Fruit fly (Drosophila melanogaster) whole organism, embryonic: Measurements from ENCODE around the gene pyd.

Experiments
- Awh ChIP-seq: fragments of 200-800 bp; sonication (Bioruptor generic); IDR thresholded peaks from 2 replicates; pipeline ENCODE4, ENCODE4 v1.3.6; 2022; ENCODE audit warnings: missing biosample characterization, missing genetic modification characterization
- Bgb ChIP-seq: fragments of 200-800 bp; sonication (Bioruptor generic); IDR thresholded peaks from 2 replicates; pipeline ENCODE4 v1.3.6; 2022; ENCODE audit warnings: missing biosample characterization, missing genetic modification characterization; ENCODE audit not compliant: partially characterized antibody
- CG10147 ChIP-seq: fragments of 200-800 bp; sonication (Bioruptor generic); optimal IDR thresholded peaks from 2 replicates; lab custom pipeline; 2019; ENCODE audit warnings: missing biosample characterization, mild to moderate bottlenecking, missing genetic modification characterization, moderate library complexity
- CG12744 ChIP-seq: fragments of 200-800 bp; sonication (Bioruptor generic); optimal IDR thresholded peaks from 2 replicates; lab custom pipeline; 2016; ENCODE audit warnings: missing biosample characterization, missing genetic modification characterization
- CG13123 ChIP-seq: fragments of 200-800 bp; sonication (Bioruptor generic); optimal IDR thresholded peaks from 2 replicates; lab custom pipeline; 2016; ENCODE audit warnings: missing biosample characterization, missing genetic modification characterization
- CG13287 ChIP-seq: fragments of 200-800 bp; sonication (Bioruptor generic); IDR thresholded peaks from 2 replicates; pipeline ENCODE4 v1.3.6; 2022; ENCODE audit warnings: missing biosample characterization, missing genetic modification characterization; ENCODE audit not compliant: partially characterized antibody
- CG13296 ChIP-seq: fragments of 200-800 bp; sonication (Bioruptor generic); optimal IDR thresholded peaks from 3 replicates; lab custom pipeline; 2018; ENCODE audit warnings: missing biosample characterization, mild to moderate bottlenecking, missing genetic modification characterization
- CG14860 ChIP-seq: fragments of 200-800 bp; sonication (Bioruptor generic); IDR thresholded peaks from 3 replicates; pipeline ENCODE4 v1.3.6; 2022; ENCODE audit warnings: missing biosample characterization, missing genetic modification characterization; ENCODE audit not compliant: partially characterized antibody
- CG18262 ChIP-seq: fragments of 200-800 bp; optimal IDR thresholded peaks from 3 replicates; lab custom pipeline; 2019; ENCODE audit warnings: missing biosample characterization, mild to moderate bottlenecking, missing genetic modification characterization, moderate library complexity
- CG3407 ChIP-seq: fragments of 200-800 bp; sonication (Bioruptor generic); optimal IDR thresholded peaks from 2 replicates; lab custom pipeline; 2018; ENCODE audit warnings: missing biosample characterization, mild to moderate bottlenecking, missing genetic modification characterization
- CG5245 ChIP-seq: fragments of 200-800 bp; sonication (Bioruptor generic); optimal IDR thresholded peaks from 3 replicates; lab custom pipeline; 2016; ENCODE audit warnings: missing biosample characterization, missing genetic modification characterization
- CG6683 ChIP-seq: fragments of 200-800 bp; sonication (Bioruptor generic); optimal IDR thresholded peaks from 2 replicates; lab custom pipeline; 2017; ENCODE audit warnings: missing biosample characterization, mild to moderate bottlenecking, missing genetic modification characterization, missing genetic modification reagents
- CG6791 ChIP-seq: fragments of 200-800 bp; sonication (Bioruptor generic); IDR thresholded peaks from 3 replicates; pipeline ENCODE4 v1.3.6; 2022; ENCODE audit warnings: missing biosample characterization, missing genetic modification characterization; ENCODE audit not compliant: partially characterized antibody
- CG9727 ChIP-seq: fragments of 200-800 bp; sonication (Bioruptor generic); optimal IDR thresholded peaks from 3 replicates; lab custom pipeline; 2017; ENCODE audit warnings: missing biosample characterization, mild to moderate bottlenecking, missing genetic modification characterization
- CTCF ChIP-seq: fragments of 200-800 bp; sonication (Bioruptor generic); optimal IDR thresholded peaks from 2 replicates; lab custom pipeline; 2017; ENCODE audit warnings: missing biosample characterization, mild to moderate bottlenecking, missing genetic modification characterization, moderate library complexity
- Deaf1 ChIP-seq: fragments of 200-800 bp; optimal IDR thresholded peaks from 3 replicates; lab custom pipeline; 2019; ENCODE audit warnings: missing biosample characterization, mild to moderate bottlenecking, missing genetic modification characterization, moderate library complexity
- Dll ChIP-seq: fragments of 200-800 bp; sonication (Bioruptor generic); IDR thresholded peaks from 4 replicates; pipeline ENCODE4 v1.3.6; 2022; ENCODE audit warnings: missing biosample characterization, missing genetic modification characterization; ENCODE audit not compliant: partially characterized antibody
- ERR ChIP-seq: fragments of 200-800 bp; sonication (Bioruptor generic); optimal IDR thresholded peaks from 2 replicates; lab custom pipeline; 2016; ENCODE audit warnings: missing biosample characterization, missing genetic modification characterization
- Eip74EF ChIP-seq, 2 experiments: fragments of 200-800 bp in 1 of 2; fragments of >200 bp in 1 of 2; sonication (Bioruptor generic) in 1 of 2; optimal IDR thresholded peaks; 2 replicates each; lab custom pipeline; 2017 to 2019; ENCODE audit warnings: missing biosample characterization in 2 of 2, missing genetic modification characterization in 2 of 2, mild to moderate bottlenecking in 1 of 2, moderate library complexity in 1 of 2
- Gug ChIP-seq: fragments of 200-800 bp; sonication (Bioruptor generic); IDR thresholded peaks from 4 replicates; pipeline ENCODE4 v1.3.6; 2022; ENCODE audit warnings: missing biosample characterization, missing genetic modification characterization
- HLH4C ChIP-seq: fragments of 200-800 bp; sonication (Bioruptor generic); IDR thresholded peaks from 3 replicates; pipeline ENCODE4 v1.3.6; 2022; ENCODE audit warnings: missing biosample characterization, missing genetic modification characterization; ENCODE audit not compliant: partially characterized antibody
- Lim3 ChIP-seq: fragments of 200-800 bp; sonication (Bioruptor generic); IDR thresholded peaks from 2 replicates; pipeline ENCODE4 v1.3.6; 2022; ENCODE audit warnings: missing biosample characterization, missing genetic modification characterization
- Mrtf ChIP-seq: fragments of 200-800 bp; sonication (Bioruptor generic); IDR thresholded peaks from 3 replicates; pipeline ENCODE4 v1.3.6; 2022; ENCODE audit warnings: missing biosample characterization, missing genetic modification characterization
- Sry-β ChIP-seq: fragments of 200-800 bp; sonication (Bioruptor generic); optimal IDR thresholded peaks from 2 replicates; lab custom pipeline; 2018; ENCODE audit warnings: missing biosample characterization, mild to moderate bottlenecking, missing genetic modification characterization, moderate library complexity
- Stat92E ChIP-seq, 3 experiments: fragments of >200 bp in 2 of 3; fragments of 200-800 bp in 1 of 3; sonication (Bioruptor generic) in 1 of 3; optimal IDR thresholded peaks; 2 replicates each; lab custom pipeline; 2017 to 2019; ENCODE audit warnings: missing biosample characterization in 3 of 3, missing genetic modification characterization in 3 of 3, mild to moderate bottlenecking in 1 of 3, moderate library complexity in 1 of 3
- al ChIP-seq: fragments of 200-800 bp; sonication (Bioruptor generic); IDR thresholded peaks from 2 replicates; pipeline ENCODE4 v1.3.6; 2022; ENCODE audit warnings: missing biosample characterization, missing genetic modification characterization
- amos ChIP-seq: fragments of 200-800 bp; sonication (Bioruptor generic); IDR thresholded peaks from 2 replicates; pipeline ENCODE4 v1.3.6; 2022; ENCODE audit warnings: missing biosample characterization, missing genetic modification characterization; ENCODE audit not compliant: partially characterized antibody
- bsh ChIP-seq, 2 experiments: fragments of 200-800 bp; sonication (Bioruptor generic); optimal IDR thresholded peaks; 2 replicates each; lab custom pipeline; 2017 to 2018; ENCODE audit warnings: mild to moderate bottlenecking in 2 of 2, missing biosample characterization in 2 of 2, missing genetic modification characterization in 2 of 2, moderate library complexity in 1 of 2
- danr ChIP-seq: fragments of 200-800 bp; sonication (Bioruptor generic); IDR thresholded peaks from 2 replicates; pipeline ENCODE4 v1.3.6; 2022; ENCODE audit warnings: missing biosample characterization, missing genetic modification characterization
- dysf ChIP-seq: fragments of 200-800 bp; sonication (Bioruptor generic); IDR thresholded peaks from 3 replicates; pipeline ENCODE4 v1.3.6; 2022; ENCODE audit warnings: missing biosample characterization, missing genetic modification characterization
- ems ChIP-seq: fragments of 200-800 bp; sonication (Bioruptor generic); optimal IDR thresholded peaks from 3 replicates; lab custom pipeline; 2016; ENCODE audit warnings: missing biosample characterization, missing genetic modification characterization
- ftz-f1 ChIP-seq: fragments of 200-800 bp; sonication (Bioruptor generic); optimal IDR thresholded peaks from 2 replicates; lab custom pipeline; 2016; ENCODE audit warnings: missing biosample characterization, missing genetic modification characterization
- hb ChIP-seq: fragments of 200-800 bp; sonication (Bioruptor generic); IDR thresholded peaks from 3 replicates; pipeline ENCODE4 v1.3.6; 2022; ENCODE audit warnings: missing biosample characterization, missing genetic modification characterization; ENCODE audit not compliant: partially characterized antibody
- hbn ChIP-seq: fragments of 200-800 bp; sonication (Bioruptor generic); IDR thresholded peaks from 2 replicates; pipeline ENCODE4 v1.3.6; 2022; ENCODE audit warnings: missing biosample characterization, missing genetic modification characterization; ENCODE audit not compliant: partially characterized antibody
- hkb ChIP-seq, 2 experiments: fragments of 200-800 bp in 1 of 2; fragments of >200 bp in 1 of 2; sonication (Bioruptor generic) in 1 of 2; IDR thresholded peaks in 1 of 2; optimal IDR thresholded peaks in 1 of 2; 2 replicates each; pipeline versions ENCODE4 v1.3.6 to Lab custom; 2017 to 2022; ENCODE audit warnings: missing biosample characterization in 1 of 2, missing genetic modification characterization in 1 of 2
- inv ChIP-seq: fragments of 200-800 bp; sonication (Bioruptor generic); IDR thresholded peaks from 2 replicates; pipeline ENCODE4 v1.3.6; 2022; ENCODE audit warnings: missing biosample characterization, missing genetic modification characterization; ENCODE audit not compliant: partially characterized antibody
- knrl ChIP-seq: fragments of 200-800 bp; sonication (Bioruptor generic); IDR thresholded peaks from 3 replicates; pipeline ENCODE4 v1.3.6; 2022; ENCODE audit warnings: missing biosample characterization, missing genetic modification characterization; ENCODE audit not compliant: partially characterized antibody
- mld ChIP-seq: fragments of 200-800 bp; sonication (Bioruptor generic); IDR thresholded peaks from 3 replicates; pipeline ENCODE4 v1.3.6; 2022; ENCODE audit warnings: missing biosample characterization, missing genetic modification characterization; ENCODE audit not compliant: partially characterized antibody
- tna ChIP-seq: fragments of 200-800 bp; sonication (Bioruptor generic); IDR thresholded peaks from 2 replicates; pipeline ENCODE4 v1.3.6; 2022; ENCODE audit warnings: missing biosample characterization, missing genetic modification characterization; ENCODE audit not compliant: partially characterized antibody
- ttk ChIP-seq: fragments of 200-800 bp; sonication (Bioruptor generic); IDR thresholded peaks from 2 replicates; pipeline ENCODE4 v2.1.2; 2022; ENCODE audit warnings: missing biosample characterization, missing genetic modification characterization
- unc-4 ChIP-seq: fragments of 200-800 bp; sonication (Bioruptor generic); IDR thresholded peaks from 2 replicates; pipeline ENCODE4 v1.3.6; 2022; ENCODE audit warnings: missing biosample characterization, missing genetic modification characterization; ENCODE audit not compliant: partially characterized antibody
- vnd ChIP-seq: fragments of 200-800 bp; sonication (Bioruptor generic); IDR thresholded peaks from 3 replicates; pipeline ENCODE4 v1.3.6; 2022; ENCODE audit warnings: missing biosample characterization, missing genetic modification characterization; ENCODE audit not compliant: partially characterized antibody
- wor ChIP-seq: fragments of 200-800 bp; sonication (Bioruptor generic); IDR thresholded peaks from 2 replicates; pipeline ENCODE4 v1.3.6; 2022; ENCODE audit warnings: missing biosample characterization, missing genetic modification characterization
- zen2 ChIP-seq: fragments of 200-800 bp; sonication (Bioruptor generic); IDR thresholded peaks from 3 replicates; pipeline ENCODE4 v1.3.6; 2022; ENCODE audit warnings: missing biosample characterization, missing genetic modification characterization; ENCODE audit not compliant: partially characterized antibody

pyd gene

dm6 chr3R:8863094-8863865 is 68.4 kb downstream of the pyd start (continued):
- no peak for TF ChIP-seq dysf (GFP tag; lab: Robert Waterston, UW)
- TF ChIP-seq CG6683 (GFP tag; lab: Kevin White, UChicago) = no peak
- TF ChIP-seq Sry-β (GFP tag; lab: Kevin White, UChicago) = no peak
- TF ChIP-seq wor (GFP tag; lab: Robert Waterston, UW) = no peak
- TF ChIP-seq ftz-f1 (GFP tag; lab: Kevin White, UChicago) = peak; percentile 23
- no peak for TF ChIP-seq Mrtf (GFP tag; lab: Robert Waterston, UW)
- peak; percentile 75 for TF ChIP-seq CTCF (GFP tag; lab: Kevin White, UChicago)
- no peak for TF ChIP-seq Gug (GFP tag; lab: Robert Waterston, UW)
- TF ChIP-seq CG13123 (GFP tag; lab: Kevin White, UChicago) = no peak
- no peak for TF ChIP-seq ems
- TF ChIP-seq CG12744 (GFP tag; lab: Kevin White, UChicago) = no peak
- TF ChIP-seq CG9727 (GFP tag; lab: Kevin White, UChicago) = no peak
- TF ChIP-seq, all 482 proteins: peak for 34

DNA sequence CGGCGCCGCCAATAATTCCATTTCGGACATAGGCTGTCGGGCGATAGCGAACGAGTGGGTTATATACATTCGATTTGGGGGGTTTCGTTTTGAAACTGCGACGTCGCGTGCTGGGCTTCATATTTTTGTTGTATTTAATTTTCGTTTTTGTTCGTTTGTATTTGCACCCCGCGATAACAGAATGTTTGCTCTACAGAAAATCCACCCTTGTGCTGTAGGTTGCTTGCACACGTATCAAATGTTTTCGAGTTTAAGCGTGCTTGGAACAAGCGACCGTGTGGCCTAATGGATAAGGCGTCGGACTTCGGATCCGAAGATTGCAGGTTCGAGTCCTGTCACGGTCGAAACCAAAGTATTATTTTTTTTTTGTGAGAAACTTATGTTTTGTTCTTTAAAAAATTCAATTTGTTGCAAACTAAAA is 69.0 kb downstream of the pyd start:
- TF ChIP-seq zen2 (GFP tag; lab: Robert Waterston, UW) (peak; percentile 66; the same call in 2 of the 3 replicates), Lim3 (GFP tag; lab: Robert Waterston, UW) (no peak), Awh (0 out of 2 replicates have a peak, but pooled peaks have one; percentile 33), Deaf1 (tag; lab: Kevin White, UChicago) (peak; percentile 60), CG6791 (GFP tag; lab: Robert Waterston, UW) (peak; percentile 97), CG13296 (peak; percentile 45), CG3407 (GFP tag; lab: Kevin White, UChicago) (no peak), inv (GFP tag; lab: Robert Waterston, UW) (peak; percentile 53), tna (GFP tag; lab: Robert Waterston, UW) (peak; percentile 86), CG13287 (GFP tag; lab: Robert Waterston, UW) (peak; percentile 44), CG5245 (no peak), Eip74EF (GFP tag; optimal IDR thresholded peaks at IDR 0.05; lab: Kevin White, UChicago) (peak in 1 of 2 experiments; percentile 7), bsh (GFP tag; optimal IDR thresholded peaks at IDR 0.05; lab: Kevin White, UChicago) (peak in 1 of 2 experiments; percentile 18), CG18262 (tag; lab: Kevin White, UChicago) (peak; percentile 25), unc-4 (GFP tag; lab: Robert Waterston, UW) (peak; percentile 46; the same call in 1 of the 2 replicates), vnd (GFP tag; lab: Robert Waterston, UW) (peak; percentile 50; the same call in 1 of the 3 replicates), Stat92E (GFP tag; optimal IDR thresholded peaks at IDR 0.05; lab: Kevin White, UChicago) (peak in 1 of 3 experiments; percentile 69), ERR (GFP tag; lab: Kevin White, UChicago) (no peak), mld (GFP tag; lab: Robert Waterston, UW) (peak; percentile 84), hb (GFP tag; lab: Robert Waterston, UW) (peak; percentile 80; the same call in 1 of the 3 replicates), hkb (optimal IDR thresholded peaks at IDR 0.05; lab: Kevin White, UChicago) (no peak), hkb (GFP tag; IDR thresholded peaks at IDR 0.05; lab: Robert Waterston, UW) (0 out of 2 replicates have a peak, but pooled peaks have one; percentile 10), CG14860 (peak; percentile 85), HLH4C (GFP tag; lab: Robert Waterston, UW) (peak; percentile 81), ttk (GFP tag; lab: Robert Waterston, UW) (peak; percentile 64), al (GFP tag; lab: Robert Waterston, UW) (no peak), amos (GFP tag; lab: Robert Waterston, UW) (peak; percentile 88), danr (no peak), knrl (GFP tag; lab: Robert Waterston, UW) (peak; percentile 68; the same call in 2 of the 3 replicates), CG10147 (GFP tag; lab: Kevin White, UChicago) (no peak), hbn (peak; percentile 48; the same call in 1 of the 2 replicates), Dll (GFP tag; lab: Robert Waterston, UW) (peak; percentile 54; the same call in 2 of the 4 replicates), Bgb (GFP tag; lab: Robert Waterston, UW) (peak; percentile 82)
